Worm (Caenorhabditis elegans) whole organism, L4/young adult: ENCODE measurements around the gene srz-75.
"Not testable (repeated sequence)": the region's sequence is repeated elsewhere in the genome, so short reads cannot be mapped to it uniquely, and the experiment has no call there.

ENCODE experiments used
- W03F9.2 ChIP-seq: fragments of 150-350 bp; optimal IDR thresholded peaks from 2 replicates; lab custom pipeline; 2014; ENCODE audit warnings: missing biosample characterization, missing genetic modification characterization
- dao-5 ChIP-seq: sonication (generic microtip); optimal IDR thresholded peaks from 2 replicates; lab custom pipeline; 2016; ENCODE audit warnings: missing genotype, missing genetic modification characterization, moderate library complexity, missing compliant biosample characterization
- him-1 ChIP-seq: sonication (generic microtip); optimal IDR thresholded peaks from 2 replicates; lab custom pipeline; 2016; ENCODE audit warnings: missing genotype, missing genetic modification reagents, missing genetic modification characterization, missing compliant biosample characterization

srz-75 gene

DNA sequence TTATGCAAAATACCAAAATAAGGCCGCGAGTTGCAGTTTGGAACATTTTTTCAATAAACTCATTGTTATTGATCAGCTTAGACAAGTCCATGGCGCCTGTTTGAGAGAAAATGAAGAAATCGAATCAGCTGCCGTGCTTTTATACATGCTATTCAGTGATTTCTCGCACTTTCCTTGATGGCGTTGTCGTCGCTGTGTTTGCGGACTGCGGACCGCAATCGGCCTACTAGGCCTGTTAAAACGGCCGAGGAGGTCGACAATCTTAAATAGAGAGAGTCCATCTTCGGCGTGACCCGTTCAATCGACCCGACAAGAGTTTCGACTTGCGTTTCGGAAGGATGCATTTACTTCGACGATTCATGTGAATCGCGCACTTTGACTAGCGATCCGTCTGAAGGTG lies at the start of gene srz-75:
srz-75 (minus strand) TSS at position 101 of the 400 bp plus-strand sequence.
- TF ChIP-seq W03F9.2 (tag; lab: Kevin White, UChicago) (no peak), him-1 (tag; lab: Kevin White, UChicago) (no peak), dao-5 (tag; lab: Kevin White, UChicago) (no peak)

DNA sequence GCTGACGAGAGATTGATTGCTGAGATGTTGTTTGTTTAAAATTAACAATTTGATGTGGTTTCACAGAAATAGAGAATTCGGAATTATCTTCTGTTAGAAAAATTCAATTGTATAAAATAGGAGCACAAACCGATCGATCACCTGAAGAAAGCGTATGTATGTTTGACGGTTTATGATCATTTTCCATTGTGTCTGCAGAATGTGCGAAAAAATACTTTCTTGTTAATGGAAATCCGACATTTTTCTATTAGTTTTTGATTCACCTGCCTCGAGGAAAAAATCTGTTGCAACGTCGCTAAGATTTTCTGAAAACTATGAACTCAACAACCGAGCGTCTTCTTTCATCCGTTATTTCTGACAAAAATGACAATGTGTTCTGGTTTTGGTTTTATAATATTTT lies 46.1 kb upstream of the srz-75 start, which contains the start of gene C35D6.13:
C35D6.13 (plus strand) TSS at position 301 of the 400 bp plus-strand sequence.
- TF ChIP-seq W03F9.2 (tag; lab: Kevin White, UChicago) (no peak), him-1 (tag; lab: Kevin White, UChicago) (no peak), dao-5 (tag; lab: Kevin White, UChicago) (no peak)

DNA sequence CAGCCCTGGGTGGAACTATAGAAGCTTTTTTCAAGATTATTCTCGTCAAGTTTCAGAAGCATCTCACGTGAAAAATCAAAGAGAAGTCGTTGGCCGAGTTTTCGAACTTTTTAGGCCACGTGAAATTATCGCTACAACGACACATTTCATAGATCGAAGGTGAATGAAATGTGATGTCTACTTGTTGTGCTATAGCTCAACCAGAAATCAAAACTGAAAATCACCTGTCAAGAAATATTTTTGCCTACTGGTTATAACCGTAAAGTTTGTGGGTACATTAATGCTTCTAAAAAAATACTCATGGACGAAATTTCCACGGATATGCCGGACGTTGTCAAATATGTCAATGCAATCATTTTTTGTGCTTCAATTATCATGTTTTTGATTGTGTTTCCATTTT lies 44.4 kb upstream of the srz-75 start, which contains the start of gene srz-38:
srz-38 (plus strand) TSS at position 301 of the 400 bp plus-strand sequence.
- TF ChIP-seq W03F9.2 (tag; lab: Kevin White, UChicago) (no peak), dao-5 (tag; lab: Kevin White, UChicago) (no peak), him-1 (tag; lab: Kevin White, UChicago) (no peak)

DNA sequence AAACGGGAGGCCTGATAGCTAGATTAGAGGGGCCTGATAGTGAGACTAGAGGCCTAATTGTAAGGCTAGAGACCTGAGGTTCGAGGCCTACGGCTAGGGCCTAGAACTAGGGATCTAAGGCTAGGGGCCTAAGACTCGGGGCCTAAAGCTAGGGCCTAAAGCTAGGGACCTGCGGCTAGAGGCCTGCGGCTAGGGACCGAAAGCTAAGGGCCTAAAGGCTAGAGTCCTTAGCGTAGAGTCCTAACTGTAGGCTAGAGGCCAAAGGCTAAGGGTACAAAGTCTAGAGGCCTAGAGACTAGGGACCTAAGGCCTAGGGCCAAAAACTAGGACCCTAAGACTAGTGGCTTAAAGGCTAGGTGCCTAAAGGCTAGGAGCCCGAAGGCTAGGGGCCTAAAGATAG lies 42.5 kb upstream of the srz-75 start:
- TF ChIP-seq W03F9.2 (tag; lab: Kevin White, UChicago) (no peak), dao-5 (tag; lab: Kevin White, UChicago) (no peak), him-1 (tag; lab: Kevin White, UChicago) (no peak)

DNA sequence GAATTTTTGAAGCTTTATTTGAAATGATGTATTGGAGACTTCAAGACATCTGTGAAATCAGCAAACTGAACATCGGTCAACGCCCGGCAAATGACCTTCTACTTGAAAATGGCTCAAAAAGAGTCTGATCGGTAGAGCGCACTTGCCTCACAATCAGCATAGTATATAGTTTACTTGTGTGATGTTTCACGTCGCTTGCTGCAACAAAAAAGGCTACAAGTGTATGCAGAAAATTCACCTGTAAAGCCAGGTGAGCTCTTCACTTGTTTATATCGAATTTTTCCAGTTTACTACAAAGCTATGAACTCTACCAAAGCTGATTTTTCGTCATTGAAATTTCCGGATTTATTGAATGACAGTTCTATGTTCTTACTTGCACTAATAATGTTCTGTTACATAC lies 41.9 kb upstream of the srz-75 start, which contains the start of gene srz-71:
srz-71 (plus strand) TSS at position 301 of the 400 bp plus-strand sequence.
- TF ChIP-seq dao-5 (tag; lab: Kevin White, UChicago): no peak
- no peak for TF ChIP-seq W03F9.2 (tag; lab: Kevin White, UChicago)
- no peak for TF ChIP-seq him-1 (tag; lab: Kevin White, UChicago)

DNA sequence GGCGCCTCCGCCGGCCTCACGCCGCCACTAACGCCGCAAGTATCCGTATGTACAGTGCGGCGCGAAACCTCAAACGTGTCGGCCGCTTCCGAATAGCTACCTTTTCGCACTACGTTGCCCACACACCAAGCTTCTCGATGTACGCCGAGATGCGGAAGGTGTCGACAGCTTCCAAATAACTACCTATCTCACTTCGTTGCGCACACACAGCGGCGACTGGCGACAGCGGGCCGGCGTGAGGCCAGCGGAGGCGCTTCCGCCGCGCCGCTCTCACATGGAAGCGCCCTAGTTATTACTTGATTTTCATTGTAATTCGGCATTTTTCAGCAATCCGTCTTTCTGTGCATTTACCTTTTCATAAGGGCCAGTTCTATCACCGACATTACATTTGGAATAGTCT lies 39.9 kb upstream of the srz-75 start:
- TF ChIP-seq him-1 (tag; lab: Kevin White, UChicago) (no peak), W03F9.2 (tag; lab: Kevin White, UChicago) (no peak), dao-5 (tag; lab: Kevin White, UChicago) (no peak)

DNA sequence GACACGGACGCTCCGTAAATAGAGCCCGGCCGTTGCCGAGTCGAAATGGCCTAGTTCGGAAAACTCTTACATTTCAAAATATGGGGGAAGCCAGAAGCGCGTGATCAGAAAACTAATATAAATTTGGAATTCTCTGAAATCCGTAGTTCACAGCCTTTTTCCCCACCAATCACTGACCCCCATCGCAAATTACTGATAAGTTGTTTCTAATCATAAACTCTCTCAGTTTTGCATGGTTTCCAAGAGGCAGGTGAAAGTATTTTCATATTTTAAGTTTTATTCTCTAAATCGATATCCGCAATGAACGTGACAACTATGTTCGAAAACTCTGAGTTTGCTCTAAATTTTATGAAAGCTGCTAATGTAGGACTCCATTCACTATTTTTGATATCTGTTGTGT lies 38.5 kb upstream of the srz-75 start, which contains the start of gene srz-74:
srz-74 (plus strand) TSS at position 301 of the 400 bp plus-strand sequence.
- TF ChIP-seq W03F9.2 (tag; lab: Kevin White, UChicago) (no peak), dao-5 (tag; lab: Kevin White, UChicago) (no peak), him-1 (tag; lab: Kevin White, UChicago) (no peak)

DNA sequence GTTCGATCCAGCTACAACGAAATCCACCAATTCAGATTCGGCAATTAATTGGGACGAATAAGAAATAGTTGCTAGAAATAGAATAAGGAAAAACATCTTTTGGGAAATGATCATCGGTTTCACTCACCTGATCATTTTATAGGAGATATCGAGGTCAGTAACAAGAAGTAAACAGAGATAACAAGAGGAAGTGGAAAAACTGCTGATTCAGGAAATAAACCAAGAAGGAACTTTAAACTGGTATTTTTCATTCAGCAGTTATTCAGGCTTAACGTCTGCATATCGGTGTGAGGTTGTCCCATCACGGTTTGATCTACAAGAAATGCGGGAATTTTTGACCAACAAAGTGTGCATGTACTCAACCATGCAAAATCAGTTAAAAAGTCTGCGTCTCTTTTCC lies 37.9 kb upstream of the srz-75 start, which contains the start of gene K03D3.2:
K03D3.2 (minus strand) TSS at position 101 of the 400 bp plus-strand sequence.
- TF ChIP-seq dao-5 (tag; lab: Kevin White, UChicago): no peak
- TF ChIP-seq W03F9.2 (tag; lab: Kevin White, UChicago): no peak
- no peak for TF ChIP-seq him-1 (tag; lab: Kevin White, UChicago)

DNA sequence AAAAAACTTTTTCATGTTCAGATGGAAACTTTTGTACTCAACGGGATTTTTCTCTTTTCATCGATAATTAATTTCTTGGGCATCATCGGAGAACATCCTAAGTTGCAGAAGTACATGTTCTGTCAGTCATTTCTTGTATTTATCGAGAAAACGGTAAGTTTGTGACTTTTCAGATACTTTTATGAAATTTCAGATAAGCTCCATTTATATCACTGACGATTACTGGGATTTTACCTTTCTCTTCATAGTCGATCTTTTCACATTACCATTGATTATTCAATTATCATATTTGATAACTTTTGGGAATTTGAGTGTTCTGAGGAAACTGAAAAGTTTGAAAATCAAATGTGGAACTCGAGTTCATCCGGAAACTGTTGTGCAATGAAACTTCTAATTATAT lies 33.9 kb upstream of the srz-75 start, which contains the start of gene srz-105:
srz-105 (plus strand) TSS at position 301 of the 400 bp plus-strand sequence.
- no peak for TF ChIP-seq W03F9.2 (tag; lab: Kevin White, UChicago)
- no peak for TF ChIP-seq him-1 (tag; lab: Kevin White, UChicago)
- no peak for TF ChIP-seq dao-5 (tag; lab: Kevin White, UChicago)

DNA sequence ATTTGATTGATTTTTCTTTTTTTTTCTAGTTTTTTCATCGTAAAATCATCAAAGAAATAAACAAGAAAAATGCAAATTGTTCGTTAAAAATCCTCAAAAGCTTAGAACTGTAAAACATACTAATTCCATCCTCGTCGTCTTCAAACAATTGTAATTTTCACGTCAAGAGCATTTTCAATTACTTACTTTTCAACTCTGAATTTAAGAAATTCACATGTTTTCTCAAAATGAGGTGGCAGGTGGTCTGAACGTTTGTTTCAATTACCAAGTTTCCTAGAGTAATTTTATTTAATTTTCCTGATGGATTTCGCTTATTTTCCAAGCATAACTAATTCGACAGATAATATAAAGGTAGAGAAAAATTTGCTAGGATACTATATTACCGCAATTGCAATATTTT lies 32.7 kb upstream of the srz-75 start, which contains the start of gene srz-104:
srz-104 (plus strand) TSS at position 301 of the 400 bp plus-strand sequence.
- TF ChIP-seq W03F9.2 (tag; lab: Kevin White, UChicago) (no peak), him-1 (tag; lab: Kevin White, UChicago) (no peak), dao-5 (tag; lab: Kevin White, UChicago) (no peak)

DNA sequence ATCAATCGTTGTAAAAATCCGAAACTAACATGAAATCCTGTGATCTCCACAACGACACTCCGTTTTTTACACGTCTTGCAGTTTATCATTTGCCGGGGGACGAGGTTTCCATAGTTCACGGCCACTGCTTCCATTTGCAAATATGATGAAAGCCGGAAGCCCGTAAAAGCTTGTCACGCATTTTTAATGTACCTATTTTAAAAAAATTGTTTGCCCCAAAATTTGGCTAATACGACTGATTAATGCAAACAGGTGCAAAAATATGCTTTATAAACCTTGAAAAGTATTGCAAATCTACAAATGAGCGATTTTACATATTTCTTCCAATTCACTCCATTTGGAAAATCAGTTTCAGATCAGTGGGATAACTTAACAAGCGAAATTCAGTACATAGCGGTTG lies 30.2 kb upstream of the srz-75 start, which contains the start of gene srz-61:
srz-61 (plus strand) TSS at position 301 of the 400 bp plus-strand sequence.
- TF ChIP-seq dao-5 (tag; lab: Kevin White, UChicago): no peak
- no peak for TF ChIP-seq him-1 (tag; lab: Kevin White, UChicago)
- no peak for TF ChIP-seq W03F9.2 (tag; lab: Kevin White, UChicago)

DNA sequence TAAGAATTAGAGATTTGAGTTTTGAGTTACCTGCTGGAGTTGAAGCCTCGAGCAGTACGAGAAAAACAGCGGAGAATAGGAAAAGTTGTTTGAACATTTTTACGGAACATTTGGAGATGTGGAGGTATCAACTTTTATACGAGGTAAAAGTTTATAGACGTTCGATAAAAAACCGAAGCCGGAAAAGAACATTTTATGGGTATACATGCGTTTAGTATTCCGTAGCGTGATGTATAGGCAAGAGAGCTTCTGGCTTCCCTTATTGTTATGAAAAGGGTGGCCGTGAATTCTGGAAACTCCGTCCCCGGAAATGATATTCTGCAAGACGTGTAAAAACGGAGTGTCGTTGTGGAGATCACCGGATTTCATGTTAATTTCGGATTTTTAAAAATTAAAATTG lies 29.8 kb upstream of the srz-75 start, which contains the start of gene K03D3.5:
K03D3.5 (minus strand) TSS at position 101 of the 400 bp plus-strand sequence.
- TF ChIP-seq him-1 (tag; lab: Kevin White, UChicago) (no peak), W03F9.2 (tag; lab: Kevin White, UChicago) (no peak)

DNA sequence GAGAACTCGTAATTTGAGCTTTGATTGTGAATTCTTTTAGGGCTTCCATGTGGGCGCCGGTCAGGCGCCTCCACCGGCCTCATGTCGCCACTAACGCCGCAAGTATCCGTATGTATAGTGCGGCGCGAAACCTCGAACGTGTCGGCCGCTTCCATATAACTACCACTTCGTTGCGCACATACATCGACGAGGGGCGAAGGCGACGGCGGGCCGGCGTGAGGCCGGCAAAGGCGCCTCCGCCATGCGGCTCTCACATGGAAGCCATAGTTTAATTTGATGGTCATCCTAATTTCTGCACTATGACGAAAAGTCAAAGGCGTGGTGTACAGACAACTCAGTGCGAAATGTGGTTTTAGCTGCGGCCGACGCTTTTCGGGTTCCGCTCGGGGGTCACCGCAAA lies 19.5 kb upstream of the srz-75 start:
- no peak for TF ChIP-seq W03F9.2 (tag; lab: Kevin White, UChicago)
- TF ChIP-seq him-1 (tag; lab: Kevin White, UChicago): no peak
- TF ChIP-seq dao-5 (tag; lab: Kevin White, UChicago): no peak

DNA sequence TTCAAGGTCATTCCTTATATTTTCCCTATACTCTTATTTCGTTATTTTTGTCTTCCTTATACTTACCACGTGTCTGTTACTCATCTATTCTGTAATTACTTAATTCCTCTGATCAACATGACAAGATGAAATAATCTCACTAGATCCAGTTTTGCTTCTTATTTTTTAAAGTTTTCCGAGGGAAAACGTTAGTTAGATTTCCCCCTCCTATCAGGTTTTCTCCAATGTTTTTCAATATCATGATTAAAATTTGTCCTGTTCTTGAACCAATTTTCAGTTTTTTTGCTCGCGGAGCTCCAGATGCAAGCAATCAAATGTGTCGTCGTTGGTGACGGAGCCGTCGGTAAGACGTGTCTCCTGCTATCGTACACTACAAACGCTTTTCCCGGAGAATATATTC lies 17.3 kb upstream of the srz-75 start, which contains the start of gene rac-2:
rac-2 (plus strand) TSS at position 301 of the 400 bp plus-strand sequence.
- not testable (repeated sequence) for TF ChIP-seq dao-5, him-1, W03F9.2 (tag; lab: Kevin White, UChicago)
